Worm (Caenorhabditis elegans): ENCODE data around the gene C14E2.1.

DNA sequence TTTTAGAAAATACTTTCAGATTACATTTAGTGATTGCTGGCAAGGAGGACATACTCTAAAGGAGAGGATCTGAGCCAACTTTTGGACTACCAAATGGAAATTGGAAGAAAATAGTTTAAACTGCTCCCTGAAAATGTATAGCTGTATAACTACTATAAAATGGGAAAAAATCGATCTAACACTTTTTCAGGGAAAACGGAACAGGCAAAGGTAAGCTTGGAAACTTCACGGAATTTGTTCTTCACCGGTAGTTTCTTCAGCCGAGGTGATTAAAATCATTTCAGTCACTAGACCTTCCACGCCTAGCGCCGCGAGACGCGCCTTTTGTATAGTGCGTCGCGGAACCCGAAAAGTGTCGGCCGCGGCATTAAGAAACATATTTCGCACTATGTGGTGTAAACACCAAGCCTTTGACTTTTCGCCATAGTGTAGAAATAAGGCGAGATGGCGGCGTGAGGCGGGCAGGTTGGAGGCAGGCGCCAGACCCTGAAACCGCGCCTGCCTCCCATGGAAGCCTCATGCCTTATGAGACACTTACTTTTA is 905 bp upstream of the C14E2.1 start, which contains the start of gene C14E2.5:
- TF ChIP-seq snpc-4 (tag; optimal IDR thresholded peaks at IDR 0.05): no peak
- TF ChIP-seq egl-27 (tag; optimal IDR thresholded peaks at IDR 0.05): no peak
- TF ChIP-seq nhr-25 (tag; optimal IDR thresholded peaks at IDR 0.05): no peak

Measured in whole organism, L2 larva.